Worm (Caenorhabditis elegans): Measurements from ENCODE around the gene col-168.

col-168 gene

ce11 chrX:6280272-6280791 is 45.9 kb upstream of the col-168 start:
- TF ChIP-seq set-16 (GFP tag; IDR thresholded peaks at IDR 0.05) = peak; percentile 95

ce11 chrX:6280998-6281397 is 45.2 kb upstream of the col-168 start:
- no peak for TF ChIP-seq nhr-10 (tag; optimal IDR thresholded peaks at IDR 0.05)
- no peak for TF ChIP-seq madf-9 (GFP tag; conservative IDR thresholded peaks at IDR 0.05)
- no peak for TF ChIP-seq lin-29 (GFP tag; IDR thresholded peaks at IDR 0.05)
- no peak for TF ChIP-seq lir-3 (tag; optimal IDR thresholded peaks at IDR 0.05)
- no peak for TF ChIP-seq egl-43 (GFP tag; IDR thresholded peaks at IDR 0.05)
- TF ChIP-seq set-16 (GFP tag; IDR thresholded peaks at IDR 0.05) = no peak
- TF ChIP-seq dve-1 (tag; optimal IDR thresholded peaks at IDR 0.05; ENCODE audit: insufficient read depth) = no peak
- TF ChIP-seq Y48G9A.11 (GFP tag; IDR thresholded peaks at IDR 0.05) = no peak
- TF ChIP-seq cey-2 (tag; optimal IDR thresholded peaks at IDR 0.05; ENCODE audit: borderline replicate concordance, insufficient read depth) = no peak
- no peak for TF ChIP-seq madf-5 (GFP tag; IDR thresholded peaks at IDR 0.05)
- peak; percentile 43 for TF ChIP-seq mes-2 (tag; optimal IDR thresholded peaks at IDR 0.05; ENCODE audit: poor library complexity, severe bottlenecking)
- TF ChIP-seq daf-8 (GFP tag; IDR thresholded peaks at IDR 0.05) = no peak
- TF ChIP-seq lin-13 (GFP tag; optimal IDR thresholded peaks at IDR 0.05) = no peak
- TF ChIP-seq skn-1 (tag; optimal IDR thresholded peaks at IDR 0.05) = no peak
- TF ChIP-seq unc-62 (GFP tag; optimal IDR thresholded peaks at IDR 0.05 in 1 of 2) = peak in 1 of 2 experiments; percentile 46
- TF ChIP-seq unc-62 (tag; optimal IDR thresholded peaks at IDR 0.05) = no peak
- TF ChIP-seq nhr-6 (tag; optimal IDR thresholded peaks at IDR 0.05) = no peak
- no peak for TF ChIP-seq tag-97 (GFP tag; IDR thresholded peaks at IDR 0.05)
- TF ChIP-seq F44E2.7 (GFP tag; IDR thresholded peaks at IDR 0.05) = no peak
- no peak for TF ChIP-seq zfp-3 (GFP tag; conservative IDR thresholded peaks at IDR 0.05)
- no peak for TF ChIP-seq zfp-2 (tag; optimal IDR thresholded peaks at IDR 0.05)
- TF ChIP-seq egl-27 (tag; optimal IDR thresholded peaks at IDR 0.05) = no peak
- TF ChIP-seq gei-8 (GFP tag; optimal IDR thresholded peaks at IDR 0.05) = no peak
- no peak for TF ChIP-seq F49E8.2 (tag; optimal IDR thresholded peaks at IDR 0.05; ENCODE audit: borderline replicate concordance)
- TF ChIP-seq dmd-9 (GFP tag; IDR thresholded peaks at IDR 0.05) = no peak
- no peak for TF ChIP-seq dmd-8 (GFP tag; IDR thresholded peaks at IDR 0.05)
- TF ChIP-seq tra-1 (GFP tag; IDR thresholded peaks at IDR 0.05) = no peak
- TF ChIP-seq ama-1 (optimal IDR thresholded peaks at IDR 0.05) = peak; percentile 82
- peak in 1 of 2 experiments; percentile 13 for TF ChIP-seq lsy-2 (tag; optimal IDR thresholded peaks at IDR 0.05)
- TF ChIP-seq unc-39 (tag; optimal IDR thresholded peaks at IDR 0.05) = no peak
- TF ChIP-seq jun-1 (tag; optimal IDR thresholded peaks at IDR 0.05) = no peak
- TF ChIP-seq mep-1 (tag; optimal IDR thresholded peaks at IDR 0.05) = peak; percentile 67
- TF ChIP-seq aha-1 (tag) = peak; percentile 8
- no peak for TF ChIP-seq mxl-2 (GFP tag; conservative IDR thresholded peaks at IDR 0.05)
- no peak for TF ChIP-seq ceh-32 (tag; optimal IDR thresholded peaks at IDR 0.05; ENCODE audit: poor library complexity)
- no peak for TF ChIP-seq ZK337.2 (GFP tag; IDR thresholded peaks at IDR 0.05)
- no peak for TF ChIP-seq ztf-7 (tag; optimal IDR thresholded peaks at IDR 0.05)
- no peak for TF ChIP-seq fkh-10 (GFP tag; optimal IDR thresholded peaks at IDR 0.05)
- no peak for TF ChIP-seq pqm-1 (tag; optimal IDR thresholded peaks at IDR 0.05)
- TF ChIP-seq nhr-42 (GFP tag; IDR thresholded peaks at IDR 0.05) = no peak
- no peak for TF ChIP-seq Y75B8A.6 (GFP tag; IDR thresholded peaks at IDR 0.05)
- TF ChIP-seq nhr-41 (GFP tag; IDR thresholded peaks at IDR 0.05) = no peak
- TF ChIP-seq attf-4 (tag; optimal IDR thresholded peaks at IDR 0.05) = no peak
- no peak for TF ChIP-seq ceh-62 (tag; optimal IDR thresholded peaks at IDR 0.05)
- TF ChIP-seq ceh-44 (GFP tag; IDR thresholded peaks at IDR 0.05) = no peak
